Fruit fly (Drosophila melanogaster) ovary, adult (tissue): ENCODE data around the gene CG17570.
A peak's percentile ranks its signal among the peaks of the same experiment; 100 is the strongest.

ENCODE experiments used
- CG17801 ChIP-seq: fragments of 200-800 bp; optimal IDR thresholded peaks from 2 replicates; lab custom pipeline; 2019; ENCODE audit warnings: missing biosample characterization, mild to moderate bottlenecking, missing genetic modification characterization, moderate library complexity; ENCODE audit not compliant: partially characterized antibody

CG17570 gene

dm6 chr2L:20264324-20264567 is at the start of gene CG17570:
CG17570 (minus strand) TSS chr2L:20264424.
- no peak for TF ChIP-seq CG17801 (GFP tag; lab: Kevin White, UChicago)

- no peak for TF ChIP-seq CG17801 (GFP tag; lab: Kevin White, UChicago)
Measured at dm6 chr2L:20313117-20313645, 49.0 kb upstream of the CG17570 start.

dm6 chr2L:20310751-20311387 is 46.6 kb upstream of the CG17570 start, which contains the start of gene spir:
spir (plus strand) TSS chr2L:20311219.
- TF ChIP-seq CG17801 (GFP tag; lab: Kevin White, UChicago), result peak; percentile 50

- no peak for TF ChIP-seq CG17801 (GFP tag; lab: Kevin White, UChicago)
Measured at dm6 chr2L:20296946-20297345, 32.7 kb upstream of the CG17570 start.

dm6 chr2L:20295860-20296259 is 31.6 kb upstream of the CG17570 start:
- no peak for TF ChIP-seq CG17801 (GFP tag; lab: Kevin White, UChicago)

- TF ChIP-seq CG17801 (GFP tag; lab: Kevin White, UChicago), result no peak
Measured at dm6 chr2L:20294393-20294792, 30.2 kb upstream of the CG17570 start, which contains the start of gene CG12617. CG12617 (plus strand) TSS chr2L:20294693.

- no peak for TF ChIP-seq CG17801 (GFP tag; lab: Kevin White, UChicago)
Measured at dm6 chr2L:20293940-20294339, 29.7 kb upstream of the CG17570 start.

- TF ChIP-seq CG17801 (GFP tag; lab: Kevin White, UChicago), result no peak
Measured at dm6 chr2L:20290665-20291064, 26.4 kb upstream of the CG17570 start.

dm6 chr2L:20287189-20287588 is 23.0 kb upstream of the CG17570 start:
- TF ChIP-seq CG17801 (GFP tag; lab: Kevin White, UChicago), result no peak

- no peak for TF ChIP-seq CG17801 (GFP tag; lab: Kevin White, UChicago)
Measured at dm6 chr2L:20267181-20267580, 3.0 kb upstream of the CG17570 start.

dm6 chr2L:20264568-20265547 is 634 bp upstream of the CG17570 start:
- TF ChIP-seq CG17801 (GFP tag; lab: Kevin White, UChicago), result no peak

dm6 chr2L:20263050-20263449 is 1.2 kb downstream of the CG17570 start:
- no peak for TF ChIP-seq CG17801 (GFP tag; lab: Kevin White, UChicago)

dm6 chr2L:20257092-20257491 is 7.1 kb downstream of the CG17570 start, which contains the start of gene CG17571:
CG17571 (minus strand) TSS chr2L:20257192.
- no peak for TF ChIP-seq CG17801 (GFP tag; lab: Kevin White, UChicago)

- TF ChIP-seq CG17801 (GFP tag; lab: Kevin White, UChicago), result no peak
Measured at dm6 chr2L:20242586-20243157, 21.6 kb downstream of the CG17570 start.

- no peak for TF ChIP-seq CG17801 (GFP tag; lab: Kevin White, UChicago)
Measured at dm6 chr2L:20240171-20240570, 24.1 kb downstream of the CG17570 start.
